Fruit fly (Drosophila melanogaster) whole organism, wandering third instar larva: ENCODE results near the gene CG9682.

Experiments
- HLH106 ChIP-seq: fragments of 200-800 bp; optimal IDR thresholded peaks from 3 replicates; lab custom pipeline; 2019; ENCODE audit warnings: missing biosample characterization, mild to moderate bottlenecking, missing genetic modification characterization, moderate library complexity
- Hr83 ChIP-seq: fragments of 200-300 bp; sonication (Bioruptor generic); optimal IDR thresholded peaks from 2 replicates; lab custom pipeline; 2016; ENCODE audit warnings: missing biosample characterization, mild to moderate bottlenecking, missing genetic modification characterization, moderate library complexity; ENCODE audit not compliant: poor library complexity, severe bottlenecking
- Myc ChIP-seq: fragments of >200 bp; optimal IDR thresholded peaks from 2 replicates; lab custom pipeline; 2017
- ey ChIP-seq: fragments of 200-800 bp; sonication (Bioruptor generic); optimal IDR thresholded peaks from 2 replicates; lab custom pipeline; 2016; ENCODE audit warnings: missing biosample characterization, missing genetic modification characterization
- jim ChIP-seq: fragments of 175-275, 200-325 bp; sonication (Bioruptor generic); optimal IDR thresholded peaks from 2 replicates; lab custom pipeline; 2016; ENCODE audit warnings: missing biosample characterization, mild to moderate bottlenecking, missing genetic modification characterization
- psq ChIP-seq: fragments of 200-800 bp; sonication (Bioruptor generic); optimal IDR thresholded peaks from 3 replicates; lab custom pipeline; 2017; ENCODE audit warnings: missing biosample characterization, mild to moderate bottlenecking, missing genetic modification characterization, moderate library complexity
- sv ChIP-seq: fragments of 200-800 bp; sonication (Bioruptor generic); optimal IDR thresholded peaks from 3 replicates; lab custom pipeline; 2016; ENCODE audit warnings: missing biosample characterization, missing genetic modification characterization
- tai ChIP-seq: sonication (Bioruptor generic); optimal IDR thresholded peaks from 2 replicates; lab custom pipeline; 2016; ENCODE audit warnings: missing biosample characterization, missing genetic modification characterization

DNA sequence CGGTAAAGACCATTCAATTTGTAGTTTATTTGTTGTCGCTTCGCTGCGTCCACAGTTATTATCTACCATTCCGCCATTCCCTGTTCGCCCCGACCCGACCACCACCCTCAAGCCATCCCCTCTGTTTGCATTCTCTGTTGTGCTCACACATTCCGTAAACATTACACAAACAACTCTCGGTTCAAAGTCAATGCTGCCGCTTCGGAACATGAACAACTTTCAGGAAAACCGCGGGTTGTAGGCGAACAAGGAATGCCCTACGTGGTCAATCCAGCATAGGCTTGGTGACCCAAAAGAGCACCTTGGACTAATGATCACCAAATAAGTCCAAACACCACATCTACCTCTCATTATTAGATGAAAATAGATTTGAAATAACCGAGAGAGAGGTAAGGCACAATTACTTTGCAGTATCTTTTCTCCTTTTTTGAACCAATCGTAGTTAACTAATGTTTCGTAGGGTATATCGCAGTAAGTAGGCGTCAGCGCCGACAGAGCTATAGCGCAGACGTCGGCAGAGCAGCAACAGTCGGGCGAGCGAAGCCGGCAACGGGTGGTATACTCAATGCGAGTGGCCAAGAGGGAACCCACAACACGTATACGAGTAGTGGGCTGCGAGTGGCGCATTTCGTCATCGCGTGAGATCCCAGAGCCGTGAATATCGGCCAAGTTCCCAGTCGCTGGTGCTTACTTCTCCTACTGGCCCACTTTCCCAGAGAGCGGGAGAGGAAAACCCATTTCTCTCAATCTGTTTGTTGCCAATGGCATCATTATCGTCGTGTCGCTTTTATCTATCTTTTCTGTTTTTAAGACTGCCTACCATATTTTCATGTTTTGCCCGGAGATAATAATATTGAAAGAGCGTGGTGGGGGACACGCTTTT is 47.4 kb upstream of the CG9682 start:
- TF ChIP-seq HLH106 (tag; lab: Kevin White, UChicago) = peak; percentile 56
- TF ChIP-seq Hr83 (GFP tag; lab: Kevin White, UChicago) = no peak
- peak; percentile 43 for TF ChIP-seq psq
- TF ChIP-seq sv (GFP tag; lab: Kevin White, UChicago) = peak; percentile 86
- TF ChIP-seq Myc (lab: Kevin White, UChicago) = no peak
- TF ChIP-seq ey (GFP tag; lab: Kevin White, UChicago) = peak; percentile 55
- TF ChIP-seq tai (GFP tag; lab: Kevin White, UChicago) = no peak
- no peak for TF ChIP-seq jim (GFP tag; lab: Kevin White, UChicago)
